Fruit fly (Drosophila melanogaster) whole organism, wandering third instar larva: ENCODE measurements around the gene Ythdc1.

Source experiments
- Abd-B ChIP-seq: fragments of >200 bp; optimal IDR thresholded peaks from 2 replicates; lab custom pipeline; 2017; ENCODE audit warnings: missing biosample characterization, missing genetic modification characterization
- CG32264 ChIP-seq: fragments of 200-800 bp; sonication (Bioruptor generic); optimal IDR thresholded peaks from 2 replicates; lab custom pipeline; 2016; ENCODE audit warnings: missing biosample characterization, missing genetic modification characterization
- CG9705 ChIP-seq: fragments of 200-800 bp; sonication (Bioruptor generic); optimal IDR thresholded peaks from 2 replicates; lab custom pipeline; 2018; ENCODE audit warnings: missing biosample characterization, mild to moderate bottlenecking, missing genetic modification characterization
- CrebA ChIP-seq: fragments of 200-800 bp; sonication (Bioruptor generic); optimal IDR thresholded peaks from 2 replicates; lab custom pipeline; 2016; ENCODE audit warnings: missing biosample characterization, mild to moderate bottlenecking, missing genetic modification characterization, borderline replicate concordance
- Dfd ChIP-seq: fragments of >200 bp; optimal IDR thresholded peaks from 2 replicates; lab custom pipeline; 2017; ENCODE audit warnings: missing biosample characterization, missing genetic modification characterization
- Dif ChIP-seq: fragments of 200-275, 200-300 bp; sonication (Bioruptor generic); optimal IDR thresholded peaks from 2 replicates; lab custom pipeline; 2018; ENCODE audit warnings: missing biosample characterization, missing genetic modification characterization; ENCODE audit not compliant: partially characterized antibody
- GATAd ChIP-seq: sonication (Bioruptor generic); optimal IDR thresholded peaks from 2 replicates; lab custom pipeline; 2016; ENCODE audit warnings: missing biosample characterization, missing genetic modification characterization
- HLH106 ChIP-seq: fragments of 200-800 bp; optimal IDR thresholded peaks from 3 replicates; lab custom pipeline; 2019; ENCODE audit warnings: missing biosample characterization, mild to moderate bottlenecking, missing genetic modification characterization, moderate library complexity
- Hnf4 ChIP-seq: fragments of 200-800 bp; sonication (Bioruptor generic); optimal IDR thresholded peaks from 2 replicates; lab custom pipeline; 2016; ENCODE audit warnings: missing biosample characterization, mild to moderate bottlenecking, missing genetic modification characterization
- Hr78 ChIP-seq: fragments of >200 bp; optimal IDR thresholded peaks from 2 replicates; lab custom pipeline; 2017; ENCODE audit warnings: missing biosample characterization, missing genetic modification characterization
- Hr83 ChIP-seq: fragments of 200-300 bp; sonication (Bioruptor generic); optimal IDR thresholded peaks from 2 replicates; lab custom pipeline; 2016; ENCODE audit warnings: missing biosample characterization, mild to moderate bottlenecking, missing genetic modification characterization, moderate library complexity; ENCODE audit not compliant: poor library complexity, severe bottlenecking
- Jra ChIP-seq: sonication (Bioruptor generic); optimal IDR thresholded peaks from 2 replicates; lab custom pipeline; 2016; ENCODE audit warnings: missing biosample characterization, missing genetic modification characterization
- Mio ChIP-seq: sonication (Bioruptor generic); optimal IDR thresholded peaks from 2 replicates; lab custom pipeline; 2016; ENCODE audit warnings: missing biosample characterization, missing genetic modification characterization
- Myc ChIP-seq: fragments of >200 bp; optimal IDR thresholded peaks from 2 replicates; lab custom pipeline; 2017
- N ChIP-seq: fragments of >200 bp; optimal IDR thresholded peaks from 2 replicates; lab custom pipeline; 2018; ENCODE audit warnings: missing biosample characterization, missing external identifiers, missing genetic modification characterization
- OdsH ChIP-seq: fragments of 200-800 bp; sonication (Bioruptor generic); optimal IDR thresholded peaks from 2 replicates; lab custom pipeline; 2016; ENCODE audit warnings: missing biosample characterization, mild to moderate bottlenecking, missing genetic modification characterization
- Rel ChIP-seq, 2 experiments: fragments of 200-800 bp; sonication (Bioruptor generic) in 1 of 2; optimal IDR thresholded peaks; 2 replicates in 1 of 2; 3 replicates in 1 of 2; lab custom pipeline; 2016 to 2019; ENCODE audit warnings: mild to moderate bottlenecking in 2 of 2, missing biosample characterization in 2 of 2, missing genetic modification characterization in 2 of 2, moderate library complexity in 1 of 2
- Sp1 ChIP-seq: fragments of 200-800 bp; sonication (Bioruptor generic); optimal IDR thresholded peaks from 3 replicates; lab custom pipeline; 2019; ENCODE audit warnings: missing biosample characterization, mild to moderate bottlenecking, missing genetic modification characterization, moderate library complexity
- Vsx2 ChIP-seq: fragments of 200-300, 225-300 bp; sonication (Bioruptor generic); optimal IDR thresholded peaks from 2 replicates; lab custom pipeline; 2018; ENCODE audit warnings: missing biosample characterization, missing genetic modification characterization; ENCODE audit not compliant: partially characterized antibody
- br ChIP-seq: fragments of 200-800 bp; sonication (Bioruptor generic); optimal IDR thresholded peaks from 2 replicates; lab custom pipeline; 2016; ENCODE audit warnings: missing biosample characterization, missing genetic modification characterization
- brk ChIP-seq: fragments of 200-800 bp; sonication (Bioruptor generic); optimal IDR thresholded peaks from 2 replicates; lab custom pipeline; 2016; ENCODE audit warnings: missing biosample characterization, mild to moderate bottlenecking, missing genetic modification characterization
- dl ChIP-seq, 2 experiments: fragments of 175-275, 200-275 bp in 1 of 2; fragments of 200-275 bp in 1 of 2; sonication (Bioruptor generic); optimal IDR thresholded peaks; lab custom pipeline; 2018; ENCODE audit warnings: mild to moderate bottlenecking in 2 of 2, missing biosample characterization in 2 of 2, missing genetic modification characterization in 2 of 2, moderate library complexity in 2 of 2; ENCODE audit not compliant: partially characterized antibody in 2 of 2, insufficient read depth in 1 of 2
- dmrt93B ChIP-seq: fragments of 200-800 bp; sonication (Bioruptor generic); optimal IDR thresholded peaks from 2 replicates; lab custom pipeline; 2018; ENCODE audit warnings: missing biosample characterization, mild to moderate bottlenecking, missing genetic modification characterization
- dsf ChIP-seq: sonication (Bioruptor generic); optimal IDR thresholded peaks from 2 replicates; lab custom pipeline; 2016; ENCODE audit warnings: missing biosample characterization, missing genetic modification characterization, borderline replicate concordance
- ey ChIP-seq: fragments of 200-800 bp; sonication (Bioruptor generic); optimal IDR thresholded peaks from 2 replicates; lab custom pipeline; 2016; ENCODE audit warnings: missing biosample characterization, missing genetic modification characterization
- foxo ChIP-seq, 2 experiments: fragments of 200-800 bp; sonication (Bioruptor generic); optimal IDR thresholded peaks; 2 replicates in 1 of 2; 3 replicates in 1 of 2; lab custom pipeline; 2016 to 2017; ENCODE audit warnings: missing biosample characterization in 2 of 2, missing genetic modification characterization in 2 of 2
- fru ChIP-seq: fragments of 200-800 bp; sonication (Bioruptor generic); optimal IDR thresholded peaks from 3 replicates; lab custom pipeline; 2016; ENCODE audit warnings: missing biosample characterization, mild to moderate bottlenecking, missing genetic modification characterization
- h ChIP-seq: fragments of 200-800 bp; sonication (Bioruptor generic); optimal IDR thresholded peaks from 3 replicates; lab custom pipeline; 2016; ENCODE audit warnings: missing biosample characterization, mild to moderate bottlenecking, missing genetic modification characterization
- jim ChIP-seq: fragments of 175-275, 200-325 bp; sonication (Bioruptor generic); optimal IDR thresholded peaks from 2 replicates; lab custom pipeline; 2016; ENCODE audit warnings: missing biosample characterization, mild to moderate bottlenecking, missing genetic modification characterization
- lola ChIP-seq: fragments of >200 bp; optimal IDR thresholded peaks from 2 replicates; lab custom pipeline; 2017; ENCODE audit warnings: missing biosample characterization, missing genetic modification characterization
- pan ChIP-seq: fragments of >200 bp; optimal IDR thresholded peaks from 2 replicates; lab custom pipeline; 2017
- psq ChIP-seq: fragments of 200-800 bp; sonication (Bioruptor generic); optimal IDR thresholded peaks from 3 replicates; lab custom pipeline; 2017; ENCODE audit warnings: missing biosample characterization, mild to moderate bottlenecking, missing genetic modification characterization, moderate library complexity
- rgr ChIP-seq: fragments of 200-800 bp; sonication (Bioruptor generic); optimal IDR thresholded peaks from 3 replicates; lab custom pipeline; 2016; ENCODE audit warnings: missing biosample characterization, mild to moderate bottlenecking, missing genetic modification characterization
- sage ChIP-seq: fragments of 200-800 bp; sonication (Bioruptor generic); optimal IDR thresholded peaks from 2 replicates; lab custom pipeline; 2016; ENCODE audit warnings: missing biosample characterization, mild to moderate bottlenecking, missing genetic modification characterization
- sv ChIP-seq: fragments of 200-800 bp; sonication (Bioruptor generic); optimal IDR thresholded peaks from 3 replicates; lab custom pipeline; 2016; ENCODE audit warnings: missing biosample characterization, missing genetic modification characterization
- tai ChIP-seq: sonication (Bioruptor generic); optimal IDR thresholded peaks from 2 replicates; lab custom pipeline; 2016; ENCODE audit warnings: missing biosample characterization, missing genetic modification characterization
- usp ChIP-seq: fragments of >200 bp; optimal IDR thresholded peaks from 2 replicates; lab custom pipeline; 2017; ENCODE audit warnings: missing biosample characterization, missing genetic modification characterization
- woc ChIP-seq: sonication (Bioruptor generic); optimal IDR thresholded peaks from 2 replicates; lab custom pipeline; 2016; ENCODE audit warnings: missing biosample characterization, mild to moderate bottlenecking, missing genetic modification characterization

Gene Ythdc1

DNA sequence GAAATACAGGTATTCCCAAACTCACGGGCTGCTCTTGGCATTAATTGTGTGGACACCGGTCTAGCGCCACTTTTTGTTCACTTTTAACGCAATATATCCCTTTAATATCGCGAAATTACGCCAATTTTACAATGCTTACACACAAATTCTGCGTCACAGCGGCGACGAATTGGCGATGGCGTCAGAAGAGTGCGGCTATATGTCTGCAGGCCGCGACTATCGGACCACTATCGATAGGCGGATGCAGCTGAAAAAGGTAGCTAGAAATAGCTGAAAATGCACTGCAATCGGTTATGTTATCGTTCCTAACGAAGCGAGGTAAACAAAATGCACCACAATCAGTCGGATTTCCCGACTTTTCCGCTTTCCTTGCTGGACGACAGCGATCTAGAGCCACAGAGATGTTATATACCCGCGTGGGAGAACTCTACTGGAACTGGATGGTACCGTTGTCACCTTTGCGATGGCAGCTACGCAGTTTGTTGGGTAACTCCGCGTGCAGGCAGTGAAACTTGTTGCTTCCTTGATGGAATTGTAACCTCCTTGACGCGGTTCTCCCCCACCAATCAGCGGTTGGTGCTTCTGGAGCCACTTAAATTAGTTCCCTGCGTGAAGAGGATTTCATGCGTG lies at the start of gene Ythdc1, which contains the start of gene CG12010:
Gene Ythdc1, minus strand, starts transcription at position 177 of the 630 bp plus-strand sequence.
Gene CG12010, plus strand, starts transcription at position 289 of the 630 bp plus-strand sequence.
- TF ChIP-seq Myc (lab: Kevin White, UChicago), result peak; percentile 78
- TF ChIP-seq Rel (GFP tag; optimal IDR thresholded peaks at IDR 0.05; lab: Kevin White, UChicago), result no peak
- TF ChIP-seq Rel (tag; optimal IDR thresholded peaks at IDR 0.05; lab: Kevin White, UChicago), result peak; percentile 31
- TF ChIP-seq ey, result no peak
- TF ChIP-seq GATAd (GFP tag; lab: Kevin White, UChicago), result no peak
- no peak for TF ChIP-seq h (GFP tag; lab: Kevin White, UChicago)
- no peak for TF ChIP-seq rgr (GFP tag; lab: Kevin White, UChicago)
- no peak for TF ChIP-seq fru (GFP tag; lab: Kevin White, UChicago)
- TF ChIP-seq dsf (GFP tag; lab: Kevin White, UChicago), result no peak
- TF ChIP-seq usp (GFP tag; lab: Kevin White, UChicago), result no peak
- no peak for TF ChIP-seq CG9705
- no peak for TF ChIP-seq lola (GFP tag; lab: Kevin White, UChicago)

DNA sequence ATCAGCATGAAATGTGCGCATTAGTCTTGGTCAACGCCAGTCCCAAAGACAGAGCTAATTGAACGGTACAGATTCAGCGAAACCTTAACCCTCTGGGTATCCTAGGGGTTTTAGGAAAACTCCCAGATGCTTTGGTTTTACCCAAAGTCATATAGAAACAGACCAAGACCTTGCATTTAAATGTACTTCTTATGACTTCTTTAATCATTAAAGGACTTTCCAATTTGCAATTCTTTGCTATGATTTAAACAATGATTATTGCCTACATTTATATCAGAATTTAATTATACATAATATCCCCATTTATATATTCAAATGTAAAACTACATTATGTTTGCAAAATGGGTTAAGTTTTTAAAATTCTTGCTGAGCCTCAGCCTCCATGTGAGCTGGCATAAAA lies 49.0 kb upstream of the Ythdc1 start:
- TF ChIP-seq N (GFP tag; lab: Kevin White, UChicago) (no peak), woc (GFP tag; lab: Kevin White, UChicago) (peak; percentile 56), Rel (GFP tag; optimal IDR thresholded peaks at IDR 0.05; lab: Kevin White, UChicago) (no peak), Rel (tag; optimal IDR thresholded peaks at IDR 0.05; lab: Kevin White, UChicago) (no peak), HLH106 (tag; lab: Kevin White, UChicago) (peak; percentile 72), brk (GFP tag; lab: Kevin White, UChicago) (peak; percentile 33), Mio (no peak), Hnf4 (no peak), h (GFP tag; lab: Kevin White, UChicago) (peak; percentile 65), dsf (GFP tag; lab: Kevin White, UChicago) (no peak), sv (GFP tag; lab: Kevin White, UChicago) (no peak), pan (lab: Kevin White, UChicago) (no peak), rgr (GFP tag; lab: Kevin White, UChicago) (peak; percentile 55), Jra (peak; percentile 18), Hr83 (GFP tag; lab: Kevin White, UChicago) (no peak), usp (GFP tag; lab: Kevin White, UChicago) (no peak), fru (GFP tag; lab: Kevin White, UChicago) (peak; percentile 61), CG32264 (GFP tag; lab: Kevin White, UChicago) (no peak), jim (no peak), Hr78 (no peak), sage (GFP tag; lab: Kevin White, UChicago) (no peak), dl (GFP tag; optimal IDR thresholded peaks at IDR 0.05; lab: Kevin White, UChicago; ENCODE audit: insufficient read depth in 1 of 2, partially characterized antibody in 2 of 2) (no peak), Myc (lab: Kevin White, UChicago) (no peak), GATAd (GFP tag; lab: Kevin White, UChicago) (no peak), dmrt93B (GFP tag; lab: Kevin White, UChicago) (peak; percentile 37), ey (peak; percentile 16), Vsx2 (no peak), br (peak; percentile 72), OdsH (peak; percentile 69), psq (GFP tag; lab: Kevin White, UChicago) (peak; percentile 26), Dif (GFP tag; lab: Kevin White, UChicago) (no peak), CrebA (no peak), lola (GFP tag; lab: Kevin White, UChicago) (no peak), Abd-B (no peak), Sp1 (GFP tag; lab: Kevin White, UChicago) (peak; percentile 73), Dfd (GFP tag; lab: Kevin White, UChicago) (no peak), tai (GFP tag; lab: Kevin White, UChicago) (no peak), foxo (GFP tag; optimal IDR thresholded peaks at IDR 0.05; lab: Kevin White, UChicago) (peak in 1 of 2 experiments; percentile 69), CG9705 (no peak)
- TF ChIP-seq, all 38 proteins: peak for 14
